Fruit fly (Drosophila melanogaster): Measurements from ENCODE around the gene Cyt-c1.

DNA sequence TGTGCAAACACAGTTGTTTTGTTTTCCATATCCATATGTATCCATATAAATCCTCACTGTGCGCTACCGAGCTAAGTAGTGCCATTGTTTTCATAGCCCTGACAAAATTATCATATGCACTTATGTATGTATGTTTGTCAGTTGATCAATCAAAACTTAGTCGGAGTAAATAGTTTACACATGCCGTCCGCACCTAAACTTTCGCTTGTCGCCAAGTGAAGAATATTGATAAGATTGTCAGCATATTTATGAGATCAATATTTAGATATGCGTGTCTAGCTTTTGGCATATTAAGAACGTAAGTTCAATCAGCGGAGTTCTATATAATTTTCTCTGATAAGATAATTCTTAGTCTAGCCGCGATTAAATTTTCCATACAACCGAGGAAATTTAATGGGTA is 11.0 kb upstream of the Cyt-c1 start:
- TF ChIP-seq bab1 (GFP tag; optimal IDR thresholded peaks at IDR 0.05), result no peak
- no peak for TF ChIP-seq toe (GFP tag; optimal IDR thresholded peaks at IDR 0.05)
- TF ChIP-seq Clk (GFP tag; optimal IDR thresholded peaks at IDR 0.05), result no peak
- peak; percentile 14 for TF ChIP-seq kay (GFP tag; ENCODE audit: borderline replicate concordance)
- no peak for TF ChIP-seq CG5204 (GFP tag; optimal IDR thresholded peaks at IDR 0.05)
- no peak for TF ChIP-seq cnc (optimal IDR thresholded peaks at IDR 0.05)
- no peak for TF ChIP-seq CG7045 (GFP tag; optimal IDR thresholded peaks at IDR 0.05)
- no peak for TF ChIP-seq ovo (GFP tag; optimal IDR thresholded peaks at IDR 0.05)
- TF ChIP-seq CG14711 (tag; optimal IDR thresholded peaks at IDR 0.05), result no peak
- no peak for TF ChIP-seq pad (GFP tag; optimal IDR thresholded peaks at IDR 0.05)

Data from whole organism, adult.